Fruit fly (Drosophila melanogaster) ovary, adult (tissue): ENCODE results near the gene CG5860.

Experiments used
- CG17801 ChIP-seq: fragments of 200-800 bp; optimal IDR thresholded peaks from 2 replicates; lab custom pipeline; 2019; ENCODE audit warnings: missing biosample characterization, mild to moderate bottlenecking, missing genetic modification characterization, moderate library complexity; ENCODE audit not compliant: partially characterized antibody

The CG5860 gene

dm6 chr3R:17402434-17402833 lies 7.0 kb upstream of the CG5860 start, which contains the start of gene Sur-8:
Gene Sur-8 (minus strand): TSS chr3R:17402515.
- no peak for TF ChIP-seq CG17801

dm6 chr3R:17403188-17403587 lies 6.2 kb upstream of the CG5860 start, which contains the start of gene CG34279:
Gene CG34279 (minus strand): TSS chr3R:17403288.
- no peak for TF ChIP-seq CG17801

- TF ChIP-seq CG17801 = no peak
Measured at dm6 chr3R:17403618-17404017, 5.8 kb upstream of the CG5860 start, which contains the start of gene CG34280. Gene CG34280 (minus strand): TSS chr3R:17403718.

- TF ChIP-seq CG17801 = no peak
Measured at dm6 chr3R:17404155-17404554, 5.3 kb upstream of the CG5860 start.

dm6 chr3R:17405009-17405408 lies 4.4 kb upstream of the CG5860 start, which contains the start of gene CG42823:
Gene CG42823 (minus strand): TSS chr3R:17405109.
- no peak for TF ChIP-seq CG17801

- TF ChIP-seq CG17801 = no peak
Measured at dm6 chr3R:17406411-17406810, 3.0 kb upstream of the CG5860 start, which contains the start of the genes CG42824 and CG42798. Gene CG42824 (minus strand): TSS chr3R:17406511. Gene CG42798 (plus strand): TSS chr3R:17406678.

- no peak for TF ChIP-seq CG17801
Measured at dm6 chr3R:17407576-17407975, 1.8 kb upstream of the CG5860 start, which contains the start of gene CG17283. Gene CG17283 (plus strand): TSS chr3R:17407876.

dm6 chr3R:17410808-17411207 lies 1.4 kb downstream of the CG5860 start, which contains the start of gene CG5863:
Gene CG5863 (plus strand): TSS chr3R:17411108.
- no peak for TF ChIP-seq CG17801

- no peak for TF ChIP-seq CG17801
Measured at dm6 chr3R:17412458-17413127, 3.2 kb downstream of the CG5860 start, which contains the start of gene CG42821. Gene CG42821 (plus strand): TSS chr3R:17413077.

dm6 chr3R:17413601-17414000 lies 4.2 kb downstream of the CG5860 start, which contains the start of gene CG42822:
Gene CG42822 (plus strand): TSS chr3R:17413901.
- no peak for TF ChIP-seq CG17801

- TF ChIP-seq CG17801 = no peak
Measured at dm6 chr3R:17415439-17415838, 6.0 kb downstream of the CG5860 start, which contains the start of gene CG5866. Gene CG5866 (plus strand): TSS chr3R:17415739.

- no peak for TF ChIP-seq CG17801
Measured at dm6 chr3R:17417167-17417566, 7.7 kb downstream of the CG5860 start, which contains the start of gene CG33333. Gene CG33333 (plus strand): TSS chr3R:17417467.

dm6 chr3R:17418459-17418858 lies 9.0 kb downstream of the CG5860 start, which contains the start of gene CG42834:
Gene CG42834 (plus strand): TSS chr3R:17418759.
- TF ChIP-seq CG17801 = no peak

- no peak for TF ChIP-seq CG17801
Measured at dm6 chr3R:17420338-17420737, 10.9 kb downstream of the CG5860 start, which contains the start of gene CG42835. Gene CG42835 (plus strand): TSS chr3R:17420638.

- TF ChIP-seq CG17801 = no peak
Measured at dm6 chr3R:17422102-17422501, 12.7 kb downstream of the CG5860 start, which contains the start of gene CG14332. Gene CG14332 (minus strand): TSS chr3R:17422202.

dm6 chr3R:17425417-17425915 lies 16.0 kb downstream of the CG5860 start, which contains the start of gene cysu:
Gene cysu (plus strand): TSS chr3R:17425768.
- TF ChIP-seq CG17801 = no peak

dm6 chr3R:17426265-17426664 lies 16.8 kb downstream of the CG5860 start:
- TF ChIP-seq CG17801 = no peak
